Worm (Caenorhabditis elegans) whole organism, late embryonic: Measurements from ENCODE around the gene ttr-30.

Experiments
- C38D4.7 ChIP-seq: fragments of 200-800 bp; sonication (Bioruptor generic); optimal IDR thresholded peaks from 2 replicates; lab custom pipeline; 2018; ENCODE audit warnings: mild to moderate bottlenecking, missing genetic modification characterization, moderate library complexity, missing compliant biosample characterization
- F13H6.1 ChIP-seq: sonication (generic microtip); optimal IDR thresholded peaks from 2 replicates; lab custom pipeline; 2016; ENCODE audit warnings: missing genetic modification characterization, missing compliant biosample characterization
- K09A11.1 ChIP-seq: sonication (generic microtip); optimal IDR thresholded peaks from 2 replicates; lab custom pipeline; 2017; ENCODE audit warnings: antibody characterized with exemption, mild to moderate bottlenecking, missing genetic modification characterization, missing compliant biosample characterization; ENCODE audit not compliant: insufficient read depth
- T23F11.4 ChIP-seq: fragments of 200-800 bp; sonication (Bioruptor generic); optimal IDR thresholded peaks from 2 replicates; lab custom pipeline; 2018; ENCODE audit warnings: mild to moderate bottlenecking, missing genetic modification characterization, missing compliant biosample characterization
- Y22D7AL.16 ChIP-seq: sonication (generic microtip); optimal IDR thresholded peaks from 2 replicates; lab custom pipeline; 2016; ENCODE audit warnings: missing genetic modification characterization, missing compliant biosample characterization
- ahr-1 ChIP-seq: sonication (generic microtip); optimal IDR thresholded peaks from 2 replicates; lab custom pipeline; 2016; ENCODE audit warnings: missing genetic modification characterization, missing compliant biosample characterization
- ceh-14 ChIP-seq: sonication (generic microtip); optimal IDR thresholded peaks from 2 replicates; lab custom pipeline; 2016; ENCODE audit warnings: missing genotype, missing genetic modification characterization, missing compliant biosample characterization
- ceh-19 ChIP-seq: fragments of 200-800 bp; sonication (Bioruptor generic); optimal IDR thresholded peaks from 2 replicates; lab custom pipeline; 2018; ENCODE audit warnings: mild to moderate bottlenecking, missing genetic modification characterization, missing compliant biosample characterization
- ceh-2 ChIP-seq: sonication (generic microtip); optimal IDR thresholded peaks from 2 replicates; lab custom pipeline; 2016; ENCODE audit warnings: missing genotype, missing genetic modification characterization, missing compliant biosample characterization
- ceh-30 ChIP-seq: fragments of 150-350 bp; optimal IDR thresholded peaks from 2 replicates; lab custom pipeline; 2014; ENCODE audit warnings: missing biosample characterization, missing genetic modification characterization
- ceh-31 ChIP-seq: sonication (generic microtip); optimal IDR thresholded peaks from 2 replicates; lab custom pipeline; 2016; ENCODE audit warnings: missing genetic modification characterization, missing compliant biosample characterization
- ceh-45 ChIP-seq: fragments of 200-800 bp; sonication (Bioruptor generic); IDR thresholded peaks from 2 replicates; pipeline ENCODE4 v1.3.6; 2022; ENCODE audit warnings: missing genetic modification reagents, missing genetic modification characterization, missing compliant biosample characterization
- ceh-48 ChIP-seq: sonication (generic microtip); optimal IDR thresholded peaks from 2 replicates; lab custom pipeline; 2016; ENCODE audit warnings: missing genetic modification characterization, inconsistent platforms, missing compliant biosample characterization
- ceh-9 ChIP-seq: sonication (generic microtip); optimal IDR thresholded peaks from 2 replicates; lab custom pipeline; 2016; ENCODE audit warnings: mild to moderate bottlenecking, missing genetic modification characterization, inconsistent platforms, missing compliant biosample characterization
- che-1 ChIP-seq: sonication (generic microtip); optimal IDR thresholded peaks from 2 replicates; lab custom pipeline; 2016; ENCODE audit warnings: mild to moderate bottlenecking, missing genetic modification characterization, missing compliant biosample characterization
- dmd-4 ChIP-seq: sonication (generic microtip); optimal IDR thresholded peaks from 2 replicates; lab custom pipeline; 2016; ENCODE audit warnings: borderline replicate concordance, missing genetic modification characterization, missing compliant biosample characterization
- dve-1 ChIP-seq: sonication (generic microtip); optimal IDR thresholded peaks from 2 replicates; lab custom pipeline; 2017; ENCODE audit warnings: antibody characterized with exemption, mild to moderate bottlenecking, missing genetic modification characterization, missing compliant biosample characterization
- elt-2 ChIP-seq: sonication (generic microtip); optimal IDR thresholded peaks from 2 replicates; lab custom pipeline; 2016; ENCODE audit warnings: missing genetic modification reagents, missing genetic modification characterization, missing compliant biosample characterization
- ets-4 ChIP-seq: sonication (generic microtip); optimal IDR thresholded peaks from 2 replicates; lab custom pipeline; 2016; ENCODE audit warnings: missing genetic modification characterization, missing compliant biosample characterization
- fax-1 ChIP-seq: sonication (generic microtip); optimal IDR thresholded peaks from 2 replicates; lab custom pipeline; 2016; ENCODE audit warnings: missing genotype, missing genetic modification characterization, missing compliant biosample characterization
- fkh-10 ChIP-seq: fragments of 150-350 bp; optimal IDR thresholded peaks from 2 replicates; lab custom pipeline; 2014; ENCODE audit warnings: missing biosample characterization, missing genetic modification reagents, missing genetic modification characterization
- fkh-6 ChIP-seq: sonication (generic microtip); optimal IDR thresholded peaks from 2 replicates; lab custom pipeline; 2016; ENCODE audit warnings: missing genetic modification characterization, missing compliant biosample characterization
- gmeb-2 ChIP-seq: sonication (generic microtip); optimal IDR thresholded peaks from 2 replicates; lab custom pipeline; 2016; ENCODE audit warnings: missing genetic modification characterization, inconsistent platforms, missing compliant biosample characterization
- hlh-13 ChIP-seq: fragments of 200-800 bp; sonication (Bioruptor generic); optimal IDR thresholded peaks from 2 replicates; lab custom pipeline; 2018; ENCODE audit warnings: mild to moderate bottlenecking, missing genetic modification characterization, missing compliant biosample characterization
- hlh-30 ChIP-seq: sonication (generic microtip); optimal IDR thresholded peaks from 2 replicates; lab custom pipeline; 2017; ENCODE audit warnings: antibody characterized with exemption, missing genetic modification characterization, missing compliant biosample characterization; ENCODE audit not compliant: insufficient read depth
- lim-6 ChIP-seq: sonication (generic microtip); optimal IDR thresholded peaks from 2 replicates; lab custom pipeline; 2016; ENCODE audit warnings: missing genetic modification characterization, missing compliant biosample characterization
- lin-11 ChIP-seq: fragments of 200-800 bp; sonication (Bioruptor generic); optimal IDR thresholded peaks from 2 replicates; lab custom pipeline; 2018; ENCODE audit warnings: mild to moderate bottlenecking, missing genetic modification characterization, missing compliant biosample characterization
- madf-2 ChIP-seq: sonication (generic microtip); optimal IDR thresholded peaks from 2 replicates; lab custom pipeline; 2017; ENCODE audit warnings: missing genetic modification characterization, missing compliant biosample characterization
- nfya-1 ChIP-seq: sonication (generic microtip); optimal IDR thresholded peaks from 2 replicates; lab custom pipeline; 2017; ENCODE audit warnings: missing genetic modification characterization, mild to moderate bottlenecking, missing compliant biosample characterization, antibody characterized with exemption, moderate library complexity
- nhr-11 ChIP-seq: fragments of 150-350 bp; optimal IDR thresholded peaks from 2 replicates; lab custom pipeline; 2014; ENCODE audit warnings: missing biosample characterization, missing genetic modification characterization
- nhr-232 ChIP-seq: sonication (generic microtip); optimal IDR thresholded peaks from 2 replicates; lab custom pipeline; 2016; ENCODE audit warnings: missing genetic modification characterization, missing compliant biosample characterization
- npax-4 ChIP-seq: sonication (generic microtip); optimal IDR thresholded peaks from 2 replicates; lab custom pipeline; 2016; ENCODE audit warnings: missing genetic modification characterization, missing compliant biosample characterization
- odd-2 ChIP-seq: sonication (generic microtip); optimal IDR thresholded peaks from 2 replicates; lab custom pipeline; 2017; ENCODE audit warnings: antibody characterized with exemption, mild to moderate bottlenecking, missing genetic modification characterization, missing compliant biosample characterization
- pag-3 ChIP-seq: sonication (generic microtip); optimal IDR thresholded peaks from 2 replicates; lab custom pipeline; 2016; ENCODE audit warnings: missing compliant biosample characterization, missing genetic modification characterization, borderline replicate concordance
- pat-9 ChIP-seq: fragments of 200-800 bp; sonication (Bioruptor generic); optimal IDR thresholded peaks from 2 replicates; lab custom pipeline; 2018; ENCODE audit warnings: mild to moderate bottlenecking, missing genetic modification characterization, moderate library complexity, missing compliant biosample characterization
- pax-1 ChIP-seq: fragments of 150-350 bp; optimal IDR thresholded peaks from 2 replicates; lab custom pipeline; 2014; ENCODE audit warnings: missing biosample characterization, missing genetic modification characterization
- pha-2 ChIP-seq: sonication (generic microtip); optimal IDR thresholded peaks from 2 replicates; lab custom pipeline; 2017; ENCODE audit warnings: mild to moderate bottlenecking, missing genetic modification characterization, missing compliant biosample characterization
- pha-4 ChIP-seq: fragments of 150-350 bp; optimal IDR thresholded peaks from 2 replicates; lab custom pipeline; 2018; ENCODE audit warnings: missing biosample characterization, missing genetic modification reagents, missing genetic modification characterization
- pros-1 ChIP-seq: fragments of 150-350 bp; optimal IDR thresholded peaks from 2 replicates; lab custom pipeline; 2014; ENCODE audit warnings: missing biosample characterization, missing genetic modification reagents, missing genetic modification characterization
- ref-2 ChIP-seq: sonication (generic microtip); optimal IDR thresholded peaks from 2 replicates; lab custom pipeline; 2016; ENCODE audit warnings: missing genetic modification characterization, missing compliant biosample characterization
- rnt-1 ChIP-seq: sonication (generic microtip); optimal IDR thresholded peaks from 2 replicates; lab custom pipeline; 2016; ENCODE audit warnings: missing genetic modification characterization, missing compliant biosample characterization
- sdc-2 ChIP-seq: sonication (generic microtip); optimal IDR thresholded peaks from 2 replicates; lab custom pipeline; 2016; ENCODE audit warnings: missing genotype, missing genetic modification characterization, missing compliant biosample characterization
- sox-2 ChIP-seq: fragments of 200-800 bp; sonication (Bioruptor generic); IDR thresholded peaks from 2 replicates; pipeline ENCODE4 v1.3.6; 2022; ENCODE audit warnings: missing genetic modification reagents, missing genetic modification characterization, missing compliant biosample characterization
- sox-4 ChIP-seq: sonication (generic microtip); optimal IDR thresholded peaks from 2 replicates; lab custom pipeline; 2017; ENCODE audit warnings: mild to moderate bottlenecking, missing genetic modification characterization, inconsistent platforms, missing compliant biosample characterization
- syd-9 ChIP-seq: sonication (generic microtip); optimal IDR thresholded peaks from 2 replicates; lab custom pipeline; 2016; ENCODE audit warnings: mild to moderate bottlenecking, missing genetic modification characterization, moderate library complexity, missing compliant biosample characterization
- tbx-2 ChIP-seq: sonication (generic microtip); optimal IDR thresholded peaks from 2 replicates; lab custom pipeline; 2016; ENCODE audit warnings: missing genetic modification characterization, missing compliant biosample characterization
- tbx-7 ChIP-seq: sonication (generic microtip); optimal IDR thresholded peaks from 2 replicates; lab custom pipeline; 2016; ENCODE audit warnings: missing genotype, missing genetic modification characterization, missing compliant biosample characterization
- unc-86 ChIP-seq: sonication (generic microtip); optimal IDR thresholded peaks from 2 replicates; lab custom pipeline; 2016; ENCODE audit warnings: missing genetic modification characterization, missing compliant biosample characterization
- zip-5 ChIP-seq: sonication (generic microtip); optimal IDR thresholded peaks from 2 replicates; lab custom pipeline; 2016; ENCODE audit warnings: missing genetic modification characterization, missing compliant biosample characterization
- ztf-16 ChIP-seq: sonication (generic microtip); optimal IDR thresholded peaks from 2 replicates; lab custom pipeline; 2017; ENCODE audit warnings: missing genetic modification characterization, missing compliant biosample characterization

Gene ttr-30

DNA sequence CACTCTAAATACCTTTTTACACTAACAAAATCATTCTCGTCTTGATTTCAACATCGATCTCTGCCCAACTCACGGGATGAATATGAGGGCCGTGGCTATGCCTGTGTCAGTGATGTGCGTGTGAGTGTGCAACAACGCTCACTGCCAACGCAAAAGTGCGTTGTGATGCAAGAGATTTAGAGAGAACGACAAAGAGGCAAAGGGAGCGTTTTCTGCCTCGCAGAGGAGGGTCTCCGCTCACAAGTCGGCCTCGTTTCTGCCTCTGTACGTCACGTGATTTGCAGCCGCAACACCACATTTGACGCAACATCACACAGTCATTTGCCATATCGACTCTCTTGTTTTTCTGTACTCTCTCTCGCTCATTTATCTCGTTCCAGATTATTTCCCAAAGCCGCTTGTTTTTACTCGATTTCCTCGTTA, 3.6 kb downstream of the ttr-30 start, which contains the start of gene epg-7 (continued):
- TF ChIP-seq elt-2 (tag; lab: Kevin White, UChicago) (peak; percentile 62), F13H6.1 (tag; lab: Kevin White, UChicago) (peak; percentile 74), ets-4 (tag; lab: Kevin White, UChicago) (no peak), C38D4.7 (no peak), nhr-232 (tag; lab: Kevin White, UChicago) (no peak), ceh-48 (peak; percentile 22), sox-2 (GFP tag; lab: Robert Waterston, UW) (peak; percentile 17; the same call in 1 of the 2 replicates), pat-9 (no peak), ztf-16 (no peak), tbx-7 (tag; lab: Kevin White, UChicago) (no peak), odd-2 (no peak), ceh-14 (tag; lab: Kevin White, UChicago) (peak; percentile 41), ceh-30 (tag; lab: Kevin White, UChicago) (no peak), pax-1 (tag; lab: Kevin White, UChicago) (no peak), pha-4 (tag; lab: Kevin White, UChicago) (no peak), ceh-45 (GFP tag; lab: Robert Waterston, UW) (no peak), pros-1 (tag; lab: Kevin White, UChicago) (peak; percentile 91), che-1 (no peak), ceh-9 (tag; lab: Kevin White, UChicago) (no peak), ref-2 (peak; percentile 82), fkh-10 (GFP tag; lab: Kevin White, UChicago) (no peak), ceh-19 (no peak), rnt-1 (tag; lab: Kevin White, UChicago) (peak; percentile 81), lim-6 (tag; lab: Kevin White, UChicago) (no peak), madf-2 (tag; lab: Kevin White, UChicago) (peak; percentile 51), sdc-2 (tag; lab: Kevin White, UChicago) (peak; percentile 65), K09A11.1 (no peak), pag-3 (tag; lab: Kevin White, UChicago) (no peak), nhr-11 (tag; lab: Kevin White, UChicago) (no peak), ahr-1 (peak; percentile 7), ceh-31 (tag; lab: Kevin White, UChicago) (peak; percentile 93), npax-4 (tag; lab: Kevin White, UChicago) (no peak), pha-2 (tag; lab: Kevin White, UChicago) (no peak), unc-86 (tag; lab: Kevin White, UChicago) (peak; percentile 27), ceh-2 (peak; percentile 19), zip-5 (tag; lab: Kevin White, UChicago) (no peak), dmd-4 (no peak), hlh-30 (tag; lab: Kevin White, UChicago) (peak; percentile 100), dve-1 (tag; lab: Kevin White, UChicago) (peak; percentile 80)

ce11 chrX:7340394-7340793, 9.6 kb downstream of the ttr-30 start:
- TF ChIP-seq pag-3 (tag; lab: Kevin White, UChicago): no peak
- TF ChIP-seq fkh-6 (tag; lab: Kevin White, UChicago): no peak
- no peak for TF ChIP-seq sox-4 (tag; lab: Kevin White, UChicago)
- TF ChIP-seq nfya-1 (tag; lab: Kevin White, UChicago): no peak
- TF ChIP-seq syd-9 (tag; lab: Kevin White, UChicago): no peak
- no peak for TF ChIP-seq lim-6 (tag; lab: Kevin White, UChicago)
- no peak for TF ChIP-seq lin-11 (tag; lab: Kevin White, UChicago)
- no peak for TF ChIP-seq tbx-2 (tag; lab: Kevin White, UChicago)
- TF ChIP-seq ets-4 (tag; lab: Kevin White, UChicago): no peak
- no peak for TF ChIP-seq nhr-232 (tag; lab: Kevin White, UChicago)
- TF ChIP-seq fax-1: no peak
- TF ChIP-seq pax-1 (tag; lab: Kevin White, UChicago): no peak
- no peak for TF ChIP-seq hlh-13 (GFP tag; lab: Kevin White, UChicago)
- TF ChIP-seq gmeb-2 (tag; lab: Kevin White, UChicago): no peak
- no peak for TF ChIP-seq ceh-48
- TF ChIP-seq dve-1 (tag; lab: Kevin White, UChicago): no peak
- no peak for TF ChIP-seq ceh-31 (tag; lab: Kevin White, UChicago)
- no peak for TF ChIP-seq Y22D7AL.16 (tag; lab: Kevin White, UChicago)
- no peak for TF ChIP-seq T23F11.4 (GFP tag; lab: Kevin White, UChicago)
